Fruit fly (Drosophila melanogaster) whole organism, embryonic: ENCODE results near the gene CSN6.

Source experiments
- Atf-2 ChIP-seq: fragments of 200-800 bp; sonication (Bioruptor generic); optimal IDR thresholded peaks from 2 replicates; lab custom pipeline; 2016; ENCODE audit warnings: missing biosample characterization, missing genetic modification characterization
- CG10267 ChIP-seq: fragments of 200-800 bp; sonication (Bioruptor generic); optimal IDR thresholded peaks from 2 replicates; lab custom pipeline; 2018; ENCODE audit warnings: missing biosample characterization, mild to moderate bottlenecking, missing genetic modification characterization, moderate library complexity
- CG11696 ChIP-seq: fragments of 200-800 bp; sonication (Bioruptor generic); IDR thresholded peaks from 2 replicates; pipeline ENCODE4 v1.3.6; 2022; ENCODE audit warnings: missing biosample characterization, missing genetic modification characterization
- CG12104 ChIP-seq: fragments of 200-800 bp; sonication (Bioruptor generic); optimal IDR thresholded peaks from 3 replicates; lab custom pipeline; 2016; ENCODE audit warnings: missing biosample characterization, missing genetic modification characterization
- CG14441 ChIP-seq: fragments of 200-800 bp; sonication (Bioruptor generic); IDR thresholded peaks from 2 replicates; pipeline ENCODE4 v1.3.6; 2022; ENCODE audit warnings: missing biosample characterization, missing genetic modification characterization
- CG15601 ChIP-seq: fragments of 200-800 bp; sonication (Bioruptor generic); optimal IDR thresholded peaks from 3 replicates; lab custom pipeline; 2019; ENCODE audit warnings: missing biosample characterization, mild to moderate bottlenecking, missing genetic modification characterization, moderate library complexity
- CG17359 ChIP-seq: fragments of 200-800 bp; sonication (Bioruptor generic); optimal IDR thresholded peaks from 3 replicates; lab custom pipeline; 2018; ENCODE audit warnings: missing biosample characterization, mild to moderate bottlenecking, missing genetic modification characterization, moderate library complexity
- CG17568 ChIP-seq: fragments of 200-800 bp; sonication (Bioruptor generic); optimal IDR thresholded peaks from 2 replicates; lab custom pipeline; 2018; ENCODE audit warnings: missing biosample characterization, mild to moderate bottlenecking, missing genetic modification characterization, moderate library complexity
- CG17802 ChIP-seq: fragments of 200-800 bp; sonication (Bioruptor generic); optimal IDR thresholded peaks from 2 replicates; lab custom pipeline; 2018; ENCODE audit warnings: missing biosample characterization, mild to moderate bottlenecking, missing genetic modification characterization, moderate library complexity
- CG18764 ChIP-seq: fragments of 200-800 bp; sonication (Bioruptor generic); optimal IDR thresholded peaks from 3 replicates; lab custom pipeline; 2016; ENCODE audit warnings: missing biosample characterization, missing genetic modification characterization
- CG32532 ChIP-seq: fragments of 200-800 bp; sonication (Bioruptor generic); IDR thresholded peaks from 2 replicates; pipeline ENCODE4 v1.3.6; 2022; ENCODE audit warnings: missing biosample characterization, missing genetic modification characterization
- CG7928 ChIP-seq: fragments of 200-800 bp; sonication (Bioruptor generic); optimal IDR thresholded peaks from 2 replicates; lab custom pipeline; 2017; ENCODE audit warnings: missing biosample characterization, mild to moderate bottlenecking, missing genetic modification characterization
- CG8281 ChIP-seq: fragments of 200-800 bp; sonication (Bioruptor generic); optimal IDR thresholded peaks from 2 replicates; lab custom pipeline; 2018; ENCODE audit warnings: missing biosample characterization, mild to moderate bottlenecking, missing genetic modification characterization, moderate library complexity
- CG8290 ChIP-seq, 3 experiments: fragments of 200-800 bp; sonication (Bioruptor generic); optimal IDR thresholded peaks; 2 replicates each; lab custom pipeline; 2016 to 2019; ENCODE audit warnings: missing biosample characterization in 3 of 3, missing genetic modification characterization in 3 of 3, mild to moderate bottlenecking in 2 of 3, moderate library complexity in 1 of 3
- CG9609 ChIP-seq: fragments of 200-800 bp; sonication (Bioruptor generic); optimal IDR thresholded peaks from 3 replicates; lab custom pipeline; 2016; ENCODE audit warnings: missing biosample characterization, missing genetic modification characterization
- CoRest ChIP-seq: fragments of 200-800 bp; sonication (Bioruptor generic); optimal IDR thresholded peaks from 3 replicates; lab custom pipeline; 2018; ENCODE audit warnings: missing biosample characterization, mild to moderate bottlenecking, missing genetic modification characterization, moderate library complexity
- Dbx ChIP-seq: fragments of 200-800 bp; sonication (Bioruptor generic); IDR thresholded peaks from 3 replicates; pipeline ENCODE4 v1.3.6; 2022; ENCODE audit warnings: missing biosample characterization, missing genetic modification characterization
- Doc3 ChIP-seq: fragments of 200-800 bp; sonication (Bioruptor generic); IDR thresholded peaks from 3 replicates; pipeline ENCODE4 v1.3.6; 2022; ENCODE audit warnings: missing biosample characterization, missing genetic modification characterization; ENCODE audit not compliant: partially characterized antibody
- HLH4C ChIP-seq: fragments of 200-800 bp; sonication (Bioruptor generic); IDR thresholded peaks from 3 replicates; pipeline ENCODE4 v1.3.6; 2022; ENCODE audit warnings: missing biosample characterization, missing genetic modification characterization; ENCODE audit not compliant: partially characterized antibody
- Lim3 ChIP-seq: fragments of 200-800 bp; sonication (Bioruptor generic); IDR thresholded peaks from 2 replicates; pipeline ENCODE4 v1.3.6; 2022; ENCODE audit warnings: missing biosample characterization, missing genetic modification characterization
- MTF-1 ChIP-seq: fragments of 200-800 bp; sonication (Bioruptor generic); optimal IDR thresholded peaks from 2 replicates; lab custom pipeline; 2018; ENCODE audit warnings: missing biosample characterization, mild to moderate bottlenecking, missing genetic modification characterization, borderline replicate concordance
- Opbp ChIP-seq: fragments of 200-800 bp; sonication (Bioruptor generic); IDR thresholded peaks from 3 replicates; pipeline ENCODE4 v1.3.6; 2022; ENCODE audit warnings: missing biosample characterization, missing genetic modification characterization; ENCODE audit not compliant: partially characterized antibody
- Side ChIP-seq: fragments of 200-800 bp; sonication (Bioruptor generic); optimal IDR thresholded peaks from 2 replicates; lab custom pipeline; 2016; ENCODE audit warnings: missing biosample characterization, missing genetic modification characterization
- Sox100B ChIP-seq: fragments of 200-800 bp; sonication (Bioruptor generic); optimal IDR thresholded peaks from 3 replicates; lab custom pipeline; 2018; ENCODE audit warnings: missing biosample characterization, mild to moderate bottlenecking, missing genetic modification characterization
- Sry-δ ChIP-seq: fragments of 200-800 bp; sonication (Bioruptor generic); optimal IDR thresholded peaks from 2 replicates; lab custom pipeline; 2016; ENCODE audit warnings: missing biosample characterization, missing genetic modification characterization
- Xrp1 ChIP-seq: fragments of 200-800 bp; sonication (Bioruptor generic); IDR thresholded peaks from 2 replicates; pipeline ENCODE4 v1.3.6; 2022; ENCODE audit warnings: missing biosample characterization, missing genetic modification characterization
- amos ChIP-seq: fragments of 200-800 bp; sonication (Bioruptor generic); IDR thresholded peaks from 2 replicates; pipeline ENCODE4 v1.3.6; 2022; ENCODE audit warnings: missing biosample characterization, missing genetic modification characterization; ENCODE audit not compliant: partially characterized antibody
- az2 ChIP-seq: fragments of 200-800 bp; sonication (Bioruptor generic); optimal IDR thresholded peaks from 3 replicates; lab custom pipeline; 2016; ENCODE audit warnings: missing biosample characterization, missing genetic modification characterization
- bowl ChIP-seq: fragments of 200-800 bp; sonication (Bioruptor generic); IDR thresholded peaks from 2 replicates; pipeline ENCODE4 v1.3.6; 2022; ENCODE audit warnings: missing biosample characterization, missing genetic modification characterization
- cas ChIP-seq: fragments of 200-800 bp; sonication (Bioruptor generic); IDR thresholded peaks from 2 replicates; pipeline ENCODE4 v1.3.6; 2022; ENCODE audit warnings: missing biosample characterization, missing genetic modification characterization
- fd96Cb ChIP-seq: fragments of 200-800 bp; sonication (Bioruptor generic); optimal IDR thresholded peaks from 2 replicates; lab custom pipeline; 2018; ENCODE audit warnings: missing biosample characterization, mild to moderate bottlenecking, missing genetic modification characterization, moderate library complexity
- gcm ChIP-seq: fragments of 200-800 bp; sonication (Bioruptor generic); optimal IDR thresholded peaks from 2 replicates; lab custom pipeline; 2019; ENCODE audit warnings: missing biosample characterization, mild to moderate bottlenecking, missing genetic modification characterization, moderate library complexity
- h ChIP-seq: fragments of >200 bp; optimal IDR thresholded peaks from 2 replicates; lab custom pipeline; 2017
- hkb ChIP-seq, 2 experiments: fragments of 200-800 bp in 1 of 2; fragments of >200 bp in 1 of 2; sonication (Bioruptor generic) in 1 of 2; IDR thresholded peaks in 1 of 2; optimal IDR thresholded peaks in 1 of 2; 2 replicates each; pipeline versions ENCODE4 v1.3.6 to Lab custom; 2017 to 2022; ENCODE audit warnings: missing biosample characterization in 1 of 2, missing genetic modification characterization in 1 of 2
- lmd ChIP-seq: fragments of 200-800 bp; sonication (Bioruptor generic); IDR thresholded peaks from 2 replicates; pipeline ENCODE4 v1.3.6; 2022; ENCODE audit warnings: missing biosample characterization, missing genetic modification characterization
- lov ChIP-seq, 2 experiments: fragments of 200-800 bp in 1 of 2; fragments of >200 bp in 1 of 2; sonication (Bioruptor generic) in 1 of 2; IDR thresholded peaks in 1 of 2; optimal IDR thresholded peaks in 1 of 2; 2 replicates in 1 of 2; 3 replicates in 1 of 2; pipeline versions ENCODE4 v1.3.6 to Lab custom; 2017 to 2022; ENCODE audit warnings: missing biosample characterization in 1 of 2, missing genetic modification characterization in 1 of 2
- nom ChIP-seq: fragments of 200-800 bp; sonication (Bioruptor generic); optimal IDR thresholded peaks from 2 replicates; lab custom pipeline; 2017; ENCODE audit warnings: missing biosample characterization, missing genetic modification characterization, mild to moderate bottlenecking, moderate library complexity, missing genetic modification reagents
- oc ChIP-seq: fragments of 200-800 bp; sonication (Bioruptor generic); optimal IDR thresholded peaks from 2 replicates; lab custom pipeline; 2018; ENCODE audit warnings: missing biosample characterization, mild to moderate bottlenecking, missing genetic modification characterization, moderate library complexity
- peb ChIP-seq: fragments of 200-800 bp; sonication (Bioruptor generic); IDR thresholded peaks from 2 replicates; pipeline ENCODE4 v1.3.6; 2022; ENCODE audit warnings: missing biosample characterization, missing genetic modification characterization
- prd ChIP-seq, 3 experiments: fragments of >200 bp in 2 of 3; fragments of 200-800 bp in 1 of 3; sonication (Bioruptor generic) in 1 of 3; optimal IDR thresholded peaks in 2 of 3; IDR thresholded peaks in 1 of 3; 2 replicates in 2 of 3; 3 replicates in 1 of 3; pipeline versions ENCODE4 v1.3.6 to Lab custom; 2017 to 2022; ENCODE audit warnings: missing biosample characterization in 1 of 3, missing genetic modification characterization in 1 of 3
- sens ChIP-seq: fragments of 200-800 bp; sonication (Bioruptor generic); peaks from one replicate; lab custom pipeline; 2016; ENCODE audit warnings: missing biosample characterization, missing genetic modification characterization
- sisA ChIP-seq: fragments of 200-800 bp; sonication (Bioruptor generic); IDR thresholded peaks from 2 replicates; pipeline ENCODE4 v1.3.6; 2022; ENCODE audit warnings: missing biosample characterization, missing genetic modification characterization
- sna ChIP-seq: fragments of 200-800 bp; sonication (Bioruptor generic); IDR thresholded peaks from 2 replicates; pipeline ENCODE4 v1.3.6; 2022; ENCODE audit warnings: missing biosample characterization, missing genetic modification characterization; ENCODE audit not compliant: partially characterized antibody
- tap ChIP-seq: fragments of 200-800 bp; optimal IDR thresholded peaks from 3 replicates; lab custom pipeline; 2019; ENCODE audit warnings: missing biosample characterization, mild to moderate bottlenecking, missing genetic modification characterization, moderate library complexity
- tio ChIP-seq: fragments of 200-800 bp; sonication (Bioruptor generic); optimal IDR thresholded peaks from 2 replicates; lab custom pipeline; 2017; ENCODE audit warnings: missing biosample characterization, missing genetic modification characterization, inconsistent platforms
- ttk ChIP-seq: fragments of 200-800 bp; sonication (Bioruptor generic); IDR thresholded peaks from 2 replicates; pipeline ENCODE4 v2.1.2; 2022; ENCODE audit warnings: missing biosample characterization, missing genetic modification characterization

CSN6 gene

DNA sequence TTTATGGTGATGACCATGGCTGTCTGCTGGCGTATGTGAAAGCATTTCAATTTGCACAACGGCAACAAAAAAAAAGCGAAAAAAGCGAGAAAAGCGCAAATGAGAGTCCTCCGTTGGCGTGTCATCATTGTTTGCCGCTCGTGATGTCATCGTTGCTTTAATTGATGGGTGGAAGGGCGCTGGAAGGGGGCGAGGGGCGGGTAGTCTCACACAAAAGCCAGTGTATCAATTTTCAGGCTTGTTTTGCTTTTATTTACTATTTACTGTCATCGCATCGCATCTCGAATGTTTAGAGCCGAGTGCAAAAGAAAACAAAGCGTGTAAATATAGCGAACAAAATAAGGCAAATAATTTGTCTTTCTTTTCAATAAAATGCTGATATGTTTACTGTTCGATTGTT is 8.7 kb downstream of the CSN6 start (continued):
- TF ChIP-seq MTF-1 (GFP tag; lab: Kevin White, UChicago) (peak; percentile 94), lov (optimal IDR thresholded peaks at IDR 0.05; lab: Kevin White, UChicago) (no peak), lov (GFP tag; IDR thresholded peaks at IDR 0.05; lab: Robert Waterston, UW) (0 out of 3 replicates have a peak, but pooled peaks have one; percentile 47), CG14441 (GFP tag; lab: Robert Waterston, UW) (no peak), CG17359 (tag; lab: Kevin White, UChicago) (peak; percentile 79), CG8290 (GFP tag; optimal IDR thresholded peaks at IDR 0.05; lab: Kevin White, UChicago) (no peak), CG8290 (tag; optimal IDR thresholded peaks at IDR 0.05; lab: Kevin White, UChicago) (peak in 1 of 2 experiments; percentile 63), CG17802 (tag; lab: Kevin White, UChicago) (peak; percentile 26), CG12104 (GFP tag; lab: Kevin White, UChicago) (peak; percentile 41), cas (GFP tag; lab: Robert Waterston, UW) (no peak), CoRest (tag; lab: Kevin White, UChicago) (peak; percentile 4), tap (tag; lab: Kevin White, UChicago) (peak; percentile 59), nom (peak; percentile 56)

DNA sequence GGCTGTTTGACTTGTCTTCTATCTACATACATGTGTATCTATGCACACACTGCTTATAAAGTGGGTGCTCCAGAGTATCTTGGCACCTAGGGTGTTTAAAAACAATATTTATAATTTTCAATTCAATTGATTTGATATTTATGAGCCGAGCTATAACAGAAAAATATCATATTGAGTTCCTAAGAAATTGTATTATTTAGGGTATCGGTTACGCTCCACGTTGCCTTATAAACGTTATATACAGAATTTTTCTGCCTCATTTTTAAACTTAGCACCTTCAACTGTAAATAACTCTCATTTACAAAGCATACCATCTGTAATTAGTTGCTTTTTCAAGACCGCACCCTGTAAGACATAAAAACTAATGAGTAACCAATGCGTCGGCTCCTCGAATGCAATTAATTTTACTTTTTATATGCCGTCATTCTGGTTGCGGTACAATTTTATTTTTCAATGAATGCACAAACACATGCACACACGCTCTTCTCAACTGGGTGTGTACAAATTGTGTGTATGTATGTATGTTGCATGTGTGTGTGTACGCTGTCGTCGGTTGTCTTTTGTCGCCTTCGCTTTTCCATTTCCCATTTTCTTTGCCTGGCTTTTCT is 10.2 kb downstream of the CSN6 start:
- TF ChIP-seq CG8290 (GFP tag; optimal IDR thresholded peaks at IDR 0.05; lab: Kevin White, UChicago) (peak; percentile 52), CG8290 (tag; optimal IDR thresholded peaks at IDR 0.05; lab: Kevin White, UChicago) (peak in 1 of 2 experiments; percentile 21), CG10267 (tag; lab: Kevin White, UChicago) (peak; percentile 65), CG32532 (GFP tag; lab: Robert Waterston, UW) (no peak), HLH4C (GFP tag; lab: Robert Waterston, UW) (no peak), lmd (GFP tag; lab: Robert Waterston, UW) (peak; percentile 30; the same call in 1 of the 2 replicates), CG11696 (GFP tag; lab: Robert Waterston, UW) (no peak), amos (GFP tag; lab: Robert Waterston, UW) (no peak), gcm (GFP tag; lab: Kevin White, UChicago) (peak; percentile 72), Dbx (GFP tag; lab: Robert Waterston, UW) (no peak), Side (GFP tag; lab: Kevin White, UChicago) (peak; percentile 45), fd96Cb (peak; percentile 79), CG9609 (GFP tag; lab: Kevin White, UChicago) (peak; percentile 1), az2 (GFP tag; lab: Kevin White, UChicago) (peak; percentile 71), CG17568 (no peak), bowl (GFP tag; lab: Robert Waterston, UW) (no peak), sens (peak; percentile 96), prd (optimal IDR thresholded peaks at IDR 0.05; lab: Kevin White, UChicago) (no peak), prd (GFP tag; IDR thresholded peaks at IDR 0.05; lab: Robert Waterston, UW) (peak; percentile 31; the same call in 1 of the 3 replicates), Doc3 (GFP tag; lab: Robert Waterston, UW) (no peak), CG8281 (tag; lab: Kevin White, UChicago) (no peak), Xrp1 (GFP tag; lab: Robert Waterston, UW) (peak; percentile 52), CG15601 (peak; percentile 76), oc (peak; percentile 51), sisA (GFP tag; lab: Robert Waterston, UW) (peak; percentile 47; the same call in 1 of the 2 replicates), h (lab: Kevin White, UChicago) (no peak), CG7928 (GFP tag; lab: Kevin White, UChicago) (no peak), hkb (optimal IDR thresholded peaks at IDR 0.05; lab: Kevin White, UChicago) (no peak), hkb (GFP tag; IDR thresholded peaks at IDR 0.05; lab: Robert Waterston, UW) (no peak), CG18764 (GFP tag; lab: Kevin White, UChicago) (peak; percentile 16), Sry-δ (GFP tag; lab: Kevin White, UChicago) (no peak), Atf-2 (GFP tag; lab: Kevin White, UChicago) (peak; percentile 57), sna (no peak), ttk (GFP tag; lab: Robert Waterston, UW) (0 out of 2 replicates have a peak, but pooled peaks have one; percentile 34), peb (GFP tag; lab: Robert Waterston, UW) (no peak), tio (peak; percentile 72), Sox100B (GFP tag; lab: Kevin White, UChicago) (peak; percentile 81), Opbp (GFP tag; lab: Robert Waterston, UW) (no peak), Lim3 (GFP tag; lab: Robert Waterston, UW) (no peak)
